Worm (Caenorhabditis elegans) whole organism, L3 larva: ENCODE results near the gene ttr-42.

Source experiments
- ama-1 ChIP-seq: fragments of 150-350 bp; optimal IDR thresholded peaks from 2 replicates; lab custom pipeline; 2018
- ceh-16 ChIP-seq: sonication (generic microtip); optimal IDR thresholded peaks from 2 replicates; lab custom pipeline; 2017; ENCODE audit warnings: missing biosample characterization, missing genetic modification characterization
- jun-1 ChIP-seq: fragments of 150-350 bp; optimal IDR thresholded peaks from 2 replicates; lab custom pipeline; 2014; ENCODE audit warnings: missing biosample characterization, missing genetic modification reagents, missing genetic modification characterization
- lsy-12 ChIP-seq: sonication (generic microtip); optimal IDR thresholded peaks from 2 replicates; lab custom pipeline; 2016; ENCODE audit warnings: mild to moderate bottlenecking, missing genetic modification characterization, missing compliant biosample characterization
- mdl-1 ChIP-seq: fragments of 150-350 bp; optimal IDR thresholded peaks from 2 replicates; lab custom pipeline; 2014; ENCODE audit warnings: missing biosample characterization, missing genetic modification characterization
- nhr-76 ChIP-seq: fragments of 150-350 bp; sonication (generic microtip); optimal IDR thresholded peaks from 5 replicates; lab custom pipeline; 2014; ENCODE audit warnings: missing biosample characterization, missing genetic modification characterization
- nhr-77 ChIP-seq: fragments of 150-350 bp; optimal IDR thresholded peaks from 2 replicates; lab custom pipeline; 2014; ENCODE audit warnings: missing biosample characterization, missing genetic modification characterization
- skn-1 ChIP-seq: fragments of 150-350 bp; optimal IDR thresholded peaks from 2 replicates; lab custom pipeline; 2014; ENCODE audit warnings: missing biosample characterization, missing genetic modification characterization
- ztf-4 ChIP-seq: fragments of 150-350 bp; optimal IDR thresholded peaks from 2 replicates; lab custom pipeline; 2014; ENCODE audit warnings: missing biosample characterization, missing genetic modification characterization

DNA sequence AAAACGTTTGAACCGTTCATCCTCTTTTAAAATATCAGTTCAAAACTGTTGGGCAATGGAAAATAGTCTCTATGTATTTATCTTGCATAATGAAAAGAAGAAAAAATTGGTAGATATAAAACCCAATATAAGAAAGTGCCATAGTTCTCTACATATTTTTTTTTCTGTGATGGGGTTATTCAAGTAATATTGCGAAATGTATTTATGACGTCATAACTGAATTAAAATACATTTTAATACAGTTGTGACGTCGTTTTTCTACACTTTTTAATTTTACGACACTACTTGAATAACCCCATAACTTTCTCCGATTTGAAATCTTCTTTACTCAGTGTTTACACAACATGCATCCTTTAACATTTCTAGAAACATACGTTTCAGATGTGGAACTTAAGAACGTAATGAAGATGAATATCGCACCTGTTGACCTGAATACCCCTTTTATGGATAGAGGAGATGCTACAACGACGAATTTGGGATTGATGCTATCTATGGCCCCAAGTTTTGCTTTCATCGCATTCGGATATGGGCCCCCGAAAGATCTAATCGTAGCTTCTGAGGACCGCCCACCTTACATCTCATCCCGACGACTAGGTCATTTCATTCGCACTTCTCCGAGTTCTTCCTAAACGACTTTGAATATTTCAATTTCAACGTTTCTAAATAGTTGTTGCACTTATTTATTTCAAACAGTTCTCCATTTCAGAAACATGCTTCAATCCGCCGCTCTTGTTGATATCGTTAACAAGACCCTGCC is 30.2 kb downstream of the ttr-42 start, which contains the start of gene T03G6.1:
- TF ChIP-seq nhr-77 (tag; lab: Kevin White, UChicago) (no peak), ceh-16 (tag; lab: Kevin White, UChicago) (no peak), mdl-1 (tag; lab: Kevin White, UChicago) (no peak), lsy-12 (tag; lab: Kevin White, UChicago) (no peak), nhr-76 (tag; lab: Kevin White, UChicago) (no peak), ama-1 (lab: Kevin White, UChicago) (no peak), ztf-4 (tag; lab: Kevin White, UChicago) (no peak), jun-1 (tag; lab: Kevin White, UChicago) (no peak), skn-1 (tag; lab: Kevin White, UChicago) (no peak)
